Fruit fly (Drosophila melanogaster): ENCODE measurements around the gene CG9386.

CG9386 gene

dm6 chr3R:9590952-9591532, 35.8 kb upstream of the CG9386 start, which contains the start of the genes bocks and CG8312 (continued):
- TF ChIP-seq NFAT (GFP tag; IDR thresholded peaks at IDR 0.05) (no peak), Lim3 (GFP tag; IDR thresholded peaks at IDR 0.05) (no peak), Sin3A (optimal IDR thresholded peaks at IDR 0.05) (peak; percentile 99), nmo (GFP tag; optimal IDR thresholded peaks at IDR 0.05) (peak; percentile 79), Nf-YB (GFP tag; optimal IDR thresholded peaks at IDR 0.05) (peak; percentile 57), trem (tag; optimal IDR thresholded peaks at IDR 0.05) (peak; percentile 93), lilli (GFP tag; optimal IDR thresholded peaks at IDR 0.05) (peak; percentile 69), Jarid2 (GFP tag; optimal IDR thresholded peaks at IDR 0.05) (peak; percentile 91), CG13287 (GFP tag; IDR thresholded peaks at IDR 0.05; ENCODE audit: partially characterized antibody) (no peak), Xrp1 (GFP tag; IDR thresholded peaks at IDR 0.05) (no peak), CHES-1-like (GFP tag; optimal IDR thresholded peaks at IDR 0.05) (peak; percentile 85), yki (optimal IDR thresholded peaks at IDR 0.05) (no peak), h (optimal IDR thresholded peaks at IDR 0.05) (no peak), CG17829 (tag; optimal IDR thresholded peaks at IDR 0.05) (peak; percentile 63), CG34422 (GFP tag; IDR thresholded peaks at IDR 0.05) (no peak), CG15269 (tag; optimal IDR thresholded peaks at IDR 0.05) (peak; percentile 1), Lpt (GFP tag; optimal IDR thresholded peaks at IDR 0.05) (no peak), Hr3 (GFP tag; optimal IDR thresholded peaks at IDR 0.05) (no peak), CG12071 (GFP tag; optimal IDR thresholded peaks at IDR 0.05) (peak; percentile 17), cas (GFP tag; IDR thresholded peaks at IDR 0.05) (no peak), CG11398 (GFP tag; optimal IDR thresholded peaks at IDR 0.05) (peak; percentile 21), CG10462 (GFP tag; optimal IDR thresholded peaks at IDR 0.05) (no peak), CG7839 (tag; optimal IDR thresholded peaks at IDR 0.05) (peak; percentile 31), MBD-R2 (GFP tag; IDR thresholded peaks at IDR 0.05) (no peak), Dll (GFP tag; IDR thresholded peaks at IDR 0.05; ENCODE audit: partially characterized antibody) (no peak), ftz-f1 (GFP tag; optimal IDR thresholded peaks at IDR 0.05) (peak; percentile 35), dysf (GFP tag; IDR thresholded peaks at IDR 0.05) (no peak), CG34376 (GFP tag; optimal IDR thresholded peaks at IDR 0.05) (peak; percentile 52), Camta (GFP tag; optimal IDR thresholded peaks at IDR 0.05) (peak; percentile 57), Fer3 (tag; optimal IDR thresholded peaks at IDR 0.05) (peak; percentile 33), bcd (GFP tag; optimal IDR thresholded peaks at IDR 0.05) (no peak), her (GFP tag; optimal IDR thresholded peaks at IDR 0.05) (peak; percentile 30), Hand (GFP tag; optimal IDR thresholded peaks at IDR 0.05) (no peak), pum (GFP tag; optimal IDR thresholded peaks at IDR 0.05) (peak; percentile 57), CG3163 (GFP tag; optimal IDR thresholded peaks at IDR 0.05) (peak; percentile 47), bowl (GFP tag; IDR thresholded peaks at IDR 0.05) (no peak), dpn (GFP tag; optimal IDR thresholded peaks at IDR 0.05) (peak; percentile 49 to 64), CG13775 (GFP tag; optimal IDR thresholded peaks at IDR 0.05) (peak; percentile 26), CG13296 (GFP tag; optimal IDR thresholded peaks at IDR 0.05) (peak; percentile 42), lab (GFP tag; optimal IDR thresholded peaks at IDR 0.05) (peak; percentile 69), gem (tag; optimal IDR thresholded peaks at IDR 0.05) (peak; percentile 24), HmgZ (tag; optimal IDR thresholded peaks at IDR 0.05) (peak; percentile 33), CG8388 (GFP tag; optimal IDR thresholded peaks at IDR 0.05) (peak; percentile 1), CG2712 (tag; optimal IDR thresholded peaks at IDR 0.05) (peak; percentile 54), CG10267 (tag; optimal IDR thresholded peaks at IDR 0.05) (peak; percentile 99), ro (GFP tag; IDR thresholded peaks at IDR 0.05) (no peak), kni (GFP tag; optimal IDR thresholded peaks at IDR 0.05) (no peak), Blimp-1 (GFP tag; optimal IDR thresholded peaks at IDR 0.05) (peak; percentile 22), ewg (GFP tag; optimal IDR thresholded peaks at IDR 0.05) (peak; percentile 80), cwo (GFP tag; optimal IDR thresholded peaks at IDR 0.05) (peak; percentile 23), gro (GFP tag; optimal IDR thresholded peaks at IDR 0.05) (peak; percentile 69)

All from whole organism, embryonic.